Fruit fly (Drosophila melanogaster): Measurements from ENCODE around the gene mtd.

DNA sequence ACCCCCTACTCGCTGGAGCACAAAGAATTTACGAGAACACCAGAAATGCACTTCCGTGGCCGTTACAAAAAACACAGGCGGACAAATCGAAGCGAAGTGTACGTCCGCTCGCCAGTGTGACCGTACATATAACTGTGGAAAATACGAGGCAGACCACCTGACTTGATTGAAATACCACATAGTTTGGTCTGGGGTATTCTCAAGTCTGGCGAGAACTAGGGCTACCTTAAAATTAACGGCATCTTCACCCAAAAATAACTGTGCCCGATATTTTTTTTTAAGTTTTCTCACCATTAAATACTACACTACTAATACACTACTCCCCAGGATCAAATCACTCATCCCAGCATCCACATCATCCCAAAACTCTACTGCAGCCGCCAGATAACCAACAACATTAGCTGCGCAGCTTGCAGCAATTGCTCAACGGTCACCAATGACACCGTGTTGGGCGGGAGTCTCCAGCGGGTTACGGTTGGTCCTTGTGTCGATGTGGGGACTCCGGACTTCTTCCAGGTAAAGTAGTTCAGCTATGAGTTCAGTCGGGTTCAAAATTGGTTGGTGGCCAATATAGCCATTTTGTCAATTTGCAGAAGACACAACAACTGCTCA lies 18.0 kb upstream of the mtd start, which contains the start of gene Cerk:
- TF ChIP-seq CG8159 (tag; optimal IDR thresholded peaks at IDR 0.05) (peak; percentile 11), Pif1B (GFP tag; optimal IDR thresholded peaks at IDR 0.05) (no peak), CG34367 (tag; optimal IDR thresholded peaks at IDR 0.05) (no peak), CG13204 (GFP tag; optimal IDR thresholded peaks at IDR 0.05) (no peak), CG12605 (GFP tag; IDR thresholded peaks at IDR 0.05) (no peak), EcR (GFP tag; optimal IDR thresholded peaks at IDR 0.05) (no peak), D1 (tag; optimal IDR thresholded peaks at IDR 0.05) (no peak), Pif1A (GFP tag; optimal IDR thresholded peaks at IDR 0.05) (no peak), fd96Ca (GFP tag; IDR thresholded peaks at IDR 0.05) (peak; percentile 32; the same call in 1 of the 3 replicates), rn (GFP tag; IDR thresholded peaks at IDR 0.05) (no peak), Snoo (tag; optimal IDR thresholded peaks at IDR 0.05) (no peak), CG15710 (tag; optimal IDR thresholded peaks at IDR 0.05) (no peak), CG4496 (GFP tag; IDR thresholded peaks at IDR 0.05) (peak; percentile 65), gl (tag; optimal IDR thresholded peaks at IDR 0.05) (no peak)

Data from whole organism, pupa.